Worm (Caenorhabditis elegans): ENCODE measurements around the gene M110.9.

M110.9 gene

DNA sequence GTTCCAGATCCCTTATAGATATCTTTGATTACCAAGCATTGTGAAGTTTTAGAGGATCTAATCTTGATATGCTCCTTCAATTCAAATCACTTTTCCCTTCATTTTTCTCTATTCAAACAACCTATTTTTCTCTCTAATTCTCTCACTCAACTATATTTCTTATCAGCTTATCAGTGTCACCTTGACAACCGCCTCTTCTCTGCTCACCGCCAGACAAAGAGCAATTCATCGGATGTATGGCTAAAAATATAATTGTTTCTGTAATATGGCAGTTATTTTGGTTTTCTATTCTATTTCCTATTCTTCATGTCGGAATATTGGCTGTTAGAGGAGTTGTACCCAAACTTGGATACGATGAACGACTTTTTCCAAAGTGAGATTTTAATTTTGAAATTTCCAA, 18.6 kb downstream of the M110.9 start:
- no peak for TF ChIP-seq lin-14 (GFP tag; optimal IDR thresholded peaks at IDR 0.05)
- peak; percentile 36 for TF ChIP-seq elt-2 (tag; optimal IDR thresholded peaks at IDR 0.05)
- TF ChIP-seq F16B12.6 (tag; optimal IDR thresholded peaks at IDR 0.05), result no peak

DNA sequence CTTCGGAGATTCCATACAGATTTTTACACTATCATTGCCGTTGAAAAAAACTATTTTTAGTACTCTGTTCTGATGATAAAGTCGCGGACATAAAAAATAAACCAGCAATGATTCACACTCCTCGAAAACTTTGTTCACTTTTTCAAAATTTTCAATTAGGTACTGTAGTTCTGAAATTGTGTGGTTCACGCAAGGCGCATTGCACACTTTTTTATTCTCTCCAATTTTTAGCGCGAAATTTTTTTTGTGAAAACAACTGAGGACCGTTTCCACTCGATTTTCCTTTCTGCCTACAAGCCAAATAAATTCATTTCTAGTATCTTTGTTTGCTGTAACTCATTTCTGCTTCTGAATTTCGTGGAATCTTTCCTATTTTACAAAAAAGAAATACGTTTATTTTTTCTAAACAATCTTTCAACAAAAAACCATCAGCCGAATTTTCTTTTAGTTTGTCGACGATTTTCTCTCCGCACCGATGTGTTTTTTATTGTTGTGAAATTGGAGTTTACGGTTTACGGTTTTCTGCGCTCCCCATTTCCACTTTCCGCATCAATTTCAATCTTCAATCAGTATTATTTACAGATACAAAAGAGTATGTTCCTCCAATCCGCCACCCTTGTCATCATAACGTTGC, 22.2 kb downstream of the M110.9 start, which contains the start of gene F35C11.5:
Gene F35C11.5, plus strand, starts transcription at position 584 of the 634 bp plus-strand sequence.
- TF ChIP-seq ceh-82 (tag; optimal IDR thresholded peaks at IDR 0.05) (no peak), pax-3 (tag; optimal IDR thresholded peaks at IDR 0.05) (no peak), nhr-85 (tag) (no peak), unc-86 (tag; optimal IDR thresholded peaks at IDR 0.05) (no peak), nhr-84 (tag; optimal IDR thresholded peaks at IDR 0.05) (no peak), zip-4 (GFP tag; optimal IDR thresholded peaks at IDR 0.05) (no peak), lir-3 (tag; optimal IDR thresholded peaks at IDR 0.05; ENCODE audit: poor library complexity) (no peak), blmp-1 (tag; optimal IDR thresholded peaks at IDR 0.05) (no peak), lin-35 (GFP tag; optimal IDR thresholded peaks at IDR 0.05) (no peak), ceh-90 (tag; optimal IDR thresholded peaks at IDR 0.05) (no peak), nhr-77 (tag; optimal IDR thresholded peaks at IDR 0.05) (no peak), unc-98 (GFP tag; IDR thresholded peaks at IDR 0.05) (no peak), ceh-88 (GFP tag; IDR thresholded peaks at IDR 0.05) (no peak), swsn-7 (tag; optimal IDR thresholded peaks at IDR 0.05) (no peak), fkh-4 (tag; optimal IDR thresholded peaks at IDR 0.05; ENCODE audit: borderline replicate concordance) (no peak), dpl-1 (GFP tag; optimal IDR thresholded peaks at IDR 0.05) (no peak)

DNA sequence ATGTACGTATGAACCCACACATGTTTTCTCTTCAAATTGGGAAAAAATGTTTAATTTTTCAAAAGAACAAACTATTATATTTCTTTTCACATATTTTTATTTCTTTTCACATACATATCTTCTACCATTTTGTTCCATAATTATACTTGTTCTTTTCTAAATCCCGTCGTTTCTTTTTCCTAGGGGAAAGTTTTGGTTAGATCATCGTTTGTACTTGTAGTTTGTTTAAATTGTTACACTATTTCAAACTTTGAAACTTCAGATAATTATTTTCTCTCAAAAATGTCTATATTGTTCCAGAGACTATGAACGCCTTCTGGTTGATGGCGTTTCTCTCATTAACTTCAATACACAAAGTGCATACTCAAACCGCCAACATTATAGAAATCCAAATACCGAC, 24.9 kb downstream of the M110.9 start, which contains the start of gene F35C11.7:
Gene F35C11.7, plus strand, starts transcription at position 301 of the 400 bp plus-strand sequence.
- TF ChIP-seq ces-1 (GFP tag; optimal IDR thresholded peaks at IDR 0.05), result no peak
- TF ChIP-seq aly-2 (tag; optimal IDR thresholded peaks at IDR 0.05), result no peak
- TF ChIP-seq ets-5 (GFP tag; IDR thresholded peaks at IDR 0.05), result no peak
- no peak for TF ChIP-seq zag-1 (tag; optimal IDR thresholded peaks at IDR 0.05)
- TF ChIP-seq nhr-28 (tag; optimal IDR thresholded peaks at IDR 0.05), result no peak

DNA sequence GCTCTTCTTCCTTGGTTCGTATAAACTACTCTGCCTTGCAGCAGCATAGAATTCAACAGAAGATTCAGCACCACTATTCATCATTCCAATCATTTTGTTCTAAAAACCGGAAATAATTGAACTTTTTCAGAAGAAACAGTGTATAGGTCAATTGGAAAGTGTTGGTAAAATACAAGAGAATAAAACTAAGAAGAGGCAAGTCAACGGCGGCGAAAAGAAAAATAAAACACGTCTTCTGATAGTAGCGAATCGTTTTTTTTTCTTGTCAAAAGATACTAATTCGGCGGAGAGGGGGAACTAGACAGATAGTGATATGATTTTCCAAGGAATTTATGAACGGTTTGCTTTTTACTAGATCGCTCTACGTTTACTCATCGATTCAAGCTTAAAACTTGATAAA, 28.0 kb downstream of the M110.9 start, which contains the start of gene F35C11.6:
Gene F35C11.6, minus strand, starts transcription at position 101 of the 400 bp plus-strand sequence.
- TF ChIP-seq elt-3 (tag; optimal IDR thresholded peaks at IDR 0.05), result peak in 1 of 6 experiments; percentile 3
- no peak for TF ChIP-seq rnt-1 (tag; optimal IDR thresholded peaks at IDR 0.05)
- TF ChIP-seq blmp-1 (tag; optimal IDR thresholded peaks at IDR 0.05), result peak; percentile 9
- no peak for TF ChIP-seq lin-35 (GFP tag; optimal IDR thresholded peaks at IDR 0.05)
- TF ChIP-seq ztf-11 (tag; optimal IDR thresholded peaks at IDR 0.05), result no peak

DNA sequence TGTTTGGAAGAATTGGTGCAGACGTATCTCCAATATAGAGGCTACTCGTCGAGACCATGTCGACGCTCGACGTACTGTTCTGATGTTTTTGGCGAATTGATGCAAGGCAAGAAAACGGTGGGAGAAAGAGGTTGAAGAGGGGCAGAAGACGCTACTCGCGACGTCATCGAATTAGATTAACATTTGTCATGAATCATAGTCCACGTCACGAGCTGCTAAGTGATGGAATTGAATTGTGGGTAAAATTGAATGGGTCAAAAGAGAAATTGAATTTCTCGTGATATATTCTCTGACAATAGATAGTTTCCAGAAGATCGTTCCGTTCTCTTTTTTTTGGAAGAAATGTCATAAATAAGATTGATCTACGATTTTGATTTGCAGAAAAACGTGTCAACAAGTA, 28.6 kb downstream of the M110.9 start:
- TF ChIP-seq mep-1 (tag; optimal IDR thresholded peaks at IDR 0.05) (no peak), nhr-71 (tag; optimal IDR thresholded peaks at IDR 0.05) (peak; percentile 51), mef-2 (tag; optimal IDR thresholded peaks at IDR 0.05) (no peak), lin-14 (GFP tag; optimal IDR thresholded peaks at IDR 0.05) (peak; percentile 54), hlh-4 (tag; optimal IDR thresholded peaks at IDR 0.05) (no peak), nhr-85 (tag) (peak; percentile 94), nhr-76 (tag; optimal IDR thresholded peaks at IDR 0.05) (no peak), blmp-1 (tag; optimal IDR thresholded peaks at IDR 0.05) (peak; percentile 36), efl-1 (optimal IDR thresholded peaks at IDR 0.05) (no peak), efl-1 (GFP tag; optimal IDR thresholded peaks at IDR 0.05 in 1 of 2) (peak in 1 of 2 experiments; percentile 16), hpl-2 (GFP tag; optimal IDR thresholded peaks at IDR 0.05) (no peak), ztf-11 (tag; optimal IDR thresholded peaks at IDR 0.05) (no peak), nhr-20 (tag; optimal IDR thresholded peaks at IDR 0.05) (peak; percentile 41), xbp-1 (tag; optimal IDR thresholded peaks at IDR 0.05) (no peak), unc-130 (tag; optimal IDR thresholded peaks at IDR 0.05) (peak; percentile 20), elt-3 (tag; optimal IDR thresholded peaks at IDR 0.05) (peak in 1 of 6 experiments; percentile 31), snu-23 (GFP tag; optimal IDR thresholded peaks at IDR 0.05) (peak; percentile 43), lin-35 (GFP tag; optimal IDR thresholded peaks at IDR 0.05) (peak in 1 of 2 experiments; percentile 36), unc-86 (tag; optimal IDR thresholded peaks at IDR 0.05) (no peak), nhr-47 (tag; optimal IDR thresholded peaks at IDR 0.05) (no peak), egl-27 (tag; optimal IDR thresholded peaks at IDR 0.05) (no peak)

Measured in whole organism, L1 larva.